Worm (Caenorhabditis elegans) whole organism, L4/young adult: Measurements from ENCODE around the gene Y43F8B.15.

Experiments used
- W03F9.2 ChIP-seq: fragments of 150-350 bp; optimal IDR thresholded peaks from 2 replicates; lab custom pipeline; 2014; ENCODE audit warnings: missing biosample characterization, missing genetic modification characterization
- him-1 ChIP-seq: sonication (generic microtip); optimal IDR thresholded peaks from 2 replicates; lab custom pipeline; 2016; ENCODE audit warnings: missing genotype, missing genetic modification reagents, missing genetic modification characterization, missing compliant biosample characterization

- no peak for TF ChIP-seq him-1
- TF ChIP-seq W03F9.2 (tag; lab: Kevin White, UChicago), result no peak
Observed at ce11 chrV:19484507-19484906, 22.6 kb upstream of the Y43F8B.15 start, which contains the start of gene Y43F8B.17.
